Fruit fly (Drosophila melanogaster): ENCODE data around the gene nAChRbeta3.

nAChRbeta3 gene

DNA sequence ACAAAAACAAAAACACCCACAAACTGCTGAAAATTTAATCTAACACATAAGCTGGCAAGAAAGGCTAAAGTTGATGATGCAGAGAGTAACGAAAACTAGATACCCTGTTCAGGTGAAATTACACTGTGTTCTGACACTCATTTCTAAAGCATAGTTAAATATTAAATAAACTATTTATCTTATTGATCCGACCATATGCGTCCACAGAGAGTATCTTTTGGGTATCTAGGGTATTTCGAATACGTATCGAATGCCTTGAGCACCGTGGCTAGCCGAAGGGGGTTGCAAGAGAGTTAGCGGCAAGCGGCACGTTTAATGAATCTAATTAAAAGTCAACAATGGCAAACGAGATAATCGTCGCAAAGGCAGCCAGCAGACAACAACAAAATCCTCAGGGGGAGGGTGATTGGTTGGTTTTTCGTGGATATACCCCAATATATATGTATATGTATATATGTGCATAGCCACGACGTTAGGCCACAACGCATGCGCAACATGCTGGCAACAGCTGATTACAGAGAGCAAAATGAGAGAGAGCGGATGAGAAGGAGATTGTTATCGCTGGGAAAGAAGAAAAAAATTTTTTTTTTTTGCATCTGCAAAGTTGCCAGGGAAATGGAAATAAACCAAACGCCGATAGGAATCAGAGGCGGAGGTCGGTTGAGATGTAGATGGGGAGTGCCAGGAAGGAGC lies 22.8 kb upstream of the nAChRbeta3 start (continued):
- TF ChIP-seq NfI (GFP tag; optimal IDR thresholded peaks at IDR 0.05) (peak; percentile 19), CG4617 (GFP tag; optimal IDR thresholded peaks at IDR 0.05; ENCODE audit: borderline replicate concordance) (peak; percentile 7), gem (tag; optimal IDR thresholded peaks at IDR 0.05) (peak; percentile 89), ems (GFP tag; optimal IDR thresholded peaks at IDR 0.05) (peak; percentile 39), CG12104 (GFP tag; optimal IDR thresholded peaks at IDR 0.05) (no peak), CG10321 (GFP tag; IDR thresholded peaks at IDR 0.05) (peak; percentile 21; the same call in 1 of the 2 replicates), CG8281 (tag; optimal IDR thresholded peaks at IDR 0.05) (peak; percentile 27), dmrt99B (tag; optimal IDR thresholded peaks at IDR 0.05) (peak; percentile 90), Bteb2 (GFP tag; optimal IDR thresholded peaks at IDR 0.05) (no peak), CG10431 (GFP tag; optimal IDR thresholded peaks at IDR 0.05) (no peak), CG14014 (GFP tag; IDR thresholded peaks at IDR 0.05) (peak; percentile 68), CG34422 (GFP tag; IDR thresholded peaks at IDR 0.05) (peak; percentile 87), abd-A (tag; optimal IDR thresholded peaks at IDR 0.05) (peak; percentile 21), Xrp1 (GFP tag; IDR thresholded peaks at IDR 0.05) (peak; percentile 92), nerfin-2 (GFP tag; IDR thresholded peaks at IDR 0.05; ENCODE audit: partially characterized antibody) (no peak), shn (GFP tag; optimal IDR thresholded peaks at IDR 0.05) (no peak), jumu (GFP tag; optimal IDR thresholded peaks at IDR 0.05) (peak; percentile 48), p53 (GFP tag; optimal IDR thresholded peaks at IDR 0.05) (no peak), CG17612 (GFP tag; IDR thresholded peaks at IDR 0.05) (peak; percentile 37; the same call in 1 of the 2 replicates), stc (GFP tag; IDR thresholded peaks at IDR 0.05) (peak; percentile 87), fru (optimal IDR thresholded peaks at IDR 0.05) (no peak), CG17328 (GFP tag; IDR thresholded peaks at IDR 0.05) (peak; percentile 84), fu2 (GFP tag; optimal IDR thresholded peaks at IDR 0.05) (no peak), Camta (GFP tag; optimal IDR thresholded peaks at IDR 0.05) (peak; percentile 61), CG4360 (GFP tag; IDR thresholded peaks at IDR 0.05) (peak; percentile 56; the same call in 1 of the 2 replicates), ttk (GFP tag; IDR thresholded peaks at IDR 0.05) (peak; percentile 87), CG3995 (GFP tag; optimal IDR thresholded peaks at IDR 0.05) (no peak), Dek (tag; optimal IDR thresholded peaks at IDR 0.05) (peak; percentile 28), CG4282 (GFP tag; optimal IDR thresholded peaks at IDR 0.05) (no peak), Hr39 (optimal IDR thresholded peaks at IDR 0.05) (no peak), CG12744 (GFP tag; optimal IDR thresholded peaks at IDR 0.05) (peak; percentile 52), CG5180 (GFP tag; optimal IDR thresholded peaks at IDR 0.05) (peak; percentile 11), lov (optimal IDR thresholded peaks at IDR 0.05) (no peak), lov (GFP tag; IDR thresholded peaks at IDR 0.05) (peak; percentile 88), Hand (GFP tag; optimal IDR thresholded peaks at IDR 0.05) (no peak), CG34224 (GFP tag; IDR thresholded peaks at IDR 0.05; ENCODE audit: partially characterized antibody) (no peak), ro (GFP tag; IDR thresholded peaks at IDR 0.05) (peak; percentile 27; the same call in 1 of the 2 replicates), Sin3A (optimal IDR thresholded peaks at IDR 0.05) (no peak), bab2 (GFP tag; optimal IDR thresholded peaks at IDR 0.05) (no peak), CG30431 (GFP tag; optimal IDR thresholded peaks at IDR 0.05) (peak; percentile 55), NC2α (GFP tag; optimal IDR thresholded peaks at IDR 0.05) (no peak), CG13775 (GFP tag; optimal IDR thresholded peaks at IDR 0.05) (peak; percentile 47), CG9797 (GFP tag; optimal IDR thresholded peaks at IDR 0.05) (no peak), CG11085 (GFP tag; IDR thresholded peaks at IDR 0.05) (0 out of 2 replicates have a peak, but pooled peaks have one; percentile 64), PHDP (tag; optimal IDR thresholded peaks at IDR 0.05) (peak; percentile 76), TFAM (GFP tag; optimal IDR thresholded peaks at IDR 0.05) (peak; percentile 37), wdn (GFP tag; IDR thresholded peaks at IDR 0.05) (no peak), grau (tag; optimal IDR thresholded peaks at IDR 0.05) (peak; percentile 68), CG9817 (tag; optimal IDR thresholded peaks at IDR 0.05) (peak; percentile 28), pita (GFP tag; optimal IDR thresholded peaks at IDR 0.05) (no peak), pho (GFP tag; optimal IDR thresholded peaks at IDR 0.05) (no peak), CG11456 (GFP tag; IDR thresholded peaks at IDR 0.05) (peak; percentile 74)

All from whole organism, embryonic.